Worm (Caenorhabditis elegans) whole organism, L4 larva: ENCODE measurements around the gene ttm-2.

Experiments
- D1046.2 ChIP-seq: fragments of 200-800 bp; sonication (Bioruptor generic); IDR thresholded peaks from 2 replicates; pipeline ENCODE4 v1.3.6; 2022; ENCODE audit warnings: missing genetic modification characterization, missing compliant biosample characterization
- aly-2 ChIP-seq: sonication (generic microtip); optimal IDR thresholded peaks from 2 replicates; lab custom pipeline; 2018; ENCODE audit warnings: missing biosample characterization, missing genetic modification characterization
- ceh-82 ChIP-seq: sonication (generic microtip); optimal IDR thresholded peaks from 2 replicates; lab custom pipeline; 2017; ENCODE audit warnings: missing biosample characterization, missing genetic modification characterization
- unc-62 ChIP-seq, 3 experiments: fragments of 150-350 bp in 1 of 3; sonication (generic microtip); optimal IDR thresholded peaks in 2 of 3; peaks in 1 of 3; 1 replicate in 1 of 3; 2 replicates in 2 of 3; lab custom pipeline; 2014 to 2017; ENCODE audit warnings: missing biosample characterization in 3 of 3, missing genetic modification characterization in 3 of 3, missing genetic modification reagents in 3 of 3, missing genotype in 1 of 3

DNA sequence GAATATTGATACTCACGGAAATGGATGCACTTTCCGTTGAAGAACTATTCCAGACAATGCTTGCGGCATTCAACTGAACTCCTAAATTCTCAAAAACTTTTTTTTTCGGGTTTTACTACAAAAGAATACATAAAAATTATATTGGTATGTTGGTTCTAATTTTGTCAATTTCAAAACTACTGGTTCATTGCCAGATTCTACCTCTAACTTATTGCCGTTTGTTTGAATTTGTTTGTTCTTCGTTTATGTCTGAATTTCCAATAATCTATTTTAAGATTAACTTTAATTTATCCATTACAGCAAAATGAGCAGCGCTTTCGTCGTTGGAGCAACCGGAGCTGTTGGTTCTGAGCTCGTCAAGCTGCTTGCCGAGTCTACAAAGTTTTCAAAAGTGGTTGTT is 30.9 kb upstream of the ttm-2 start, which contains the start of gene C33F10.14:
- no peak for TF ChIP-seq ceh-82
- no peak for TF ChIP-seq aly-2 (tag; lab: Kevin White, UChicago)
- TF ChIP-seq unc-62 (GFP tag; optimal IDR thresholded peaks at IDR 0.05 in 1 of 2; lab: Kevin White, UChicago) = no peak
- no peak for TF ChIP-seq unc-62 (tag; optimal IDR thresholded peaks at IDR 0.05; lab: Kevin White, UChicago)
- no peak for TF ChIP-seq D1046.2
